Fruit fly (Drosophila melanogaster): ENCODE data around the gene CG9117.
A peak's percentile ranks its signal among the peaks of the same experiment; 100 is the strongest.

The CG9117 gene

dm6 chr2L:5988115-5989092 is 49.3 kb downstream of the CG9117 start:
- TF ChIP-seq sage (GFP tag; optimal IDR thresholded peaks at IDR 0.05) (no peak), Sp1 (GFP tag; optimal IDR thresholded peaks at IDR 0.05) (no peak), Hr83 (GFP tag; optimal IDR thresholded peaks at IDR 0.05; ENCODE audit: poor library complexity, severe bottlenecking) (no peak), Myc (optimal IDR thresholded peaks at IDR 0.05) (no peak), Rel (GFP tag; optimal IDR thresholded peaks at IDR 0.05) (no peak), Rel (tag; optimal IDR thresholded peaks at IDR 0.05) (peak; percentile 93), dmrt93B (GFP tag; optimal IDR thresholded peaks at IDR 0.05) (no peak), foxo (GFP tag; optimal IDR thresholded peaks at IDR 0.05) (no peak), Hnf4 (GFP tag; optimal IDR thresholded peaks at IDR 0.05) (no peak), h (GFP tag; optimal IDR thresholded peaks at IDR 0.05) (peak; percentile 39)
